Fruit fly (Drosophila melanogaster) whole organism, prepupa: ENCODE data around the gene Nhe3.

ENCODE experiments used
- CG10631 ChIP-seq: fragments of 200-800 bp; sonication (Bioruptor generic); optimal IDR thresholded peaks from 2 replicates; lab custom pipeline; 2016; ENCODE audit warnings: missing biosample characterization, missing genetic modification characterization
- CG11294 ChIP-seq: fragments of 200-800 bp; sonication (Bioruptor generic); IDR thresholded peaks from 2 replicates; pipeline ENCODE4 v1.3.6; 2022; ENCODE audit warnings: missing biosample characterization, missing genetic modification characterization
- CG11902 ChIP-seq: fragments of 200-800 bp; sonication (Bioruptor generic); optimal IDR thresholded peaks from 3 replicates; lab custom pipeline; 2016; ENCODE audit warnings: missing biosample characterization, missing genetic modification characterization
- CG1621 ChIP-seq: fragments of 200-800 bp; sonication (Bioruptor generic); optimal IDR thresholded peaks from 3 replicates; lab custom pipeline; 2018; ENCODE audit warnings: missing biosample characterization, mild to moderate bottlenecking, missing genetic modification characterization
- CG16779 ChIP-seq: fragments of 200-800 bp; sonication (Bioruptor generic); optimal IDR thresholded peaks from 3 replicates; lab custom pipeline; 2017; ENCODE audit warnings: missing biosample characterization, mild to moderate bottlenecking, missing genetic modification characterization
- CG3032 ChIP-seq: fragments of 200-800 bp; optimal IDR thresholded peaks from 2 replicates; lab custom pipeline; 2019; ENCODE audit warnings: missing biosample characterization, mild to moderate bottlenecking, missing genetic modification characterization, moderate library complexity
- CG32006 ChIP-seq: fragments of 200-800 bp; sonication (Bioruptor generic); optimal IDR thresholded peaks from 3 replicates; lab custom pipeline; 2017; ENCODE audit warnings: missing biosample characterization, mild to moderate bottlenecking, missing genetic modification characterization
- CG34406 ChIP-seq: fragments of 200-800 bp; sonication (Bioruptor generic); optimal IDR thresholded peaks from 3 replicates; lab custom pipeline; 2016; ENCODE audit warnings: missing biosample characterization, missing genetic modification characterization
- CG4318 ChIP-seq: fragments of 200-800 bp; sonication (Bioruptor generic); optimal IDR thresholded peaks from 3 replicates; lab custom pipeline; 2017; ENCODE audit warnings: missing biosample characterization, mild to moderate bottlenecking, missing genetic modification characterization
- CG6163 ChIP-seq: fragments of 200-800 bp; sonication (Bioruptor generic); IDR thresholded peaks from 3 replicates; pipeline ENCODE4 v1.3.6; 2022; ENCODE audit warnings: missing biosample characterization, missing genetic modification characterization
- CG6276 ChIP-seq: fragments of 200-800 bp; sonication (Bioruptor generic); optimal IDR thresholded peaks from 2 replicates; lab custom pipeline; 2017; ENCODE audit warnings: missing biosample characterization, mild to moderate bottlenecking, missing genetic modification characterization
- CG6792 ChIP-seq: fragments of 200-800 bp; sonication (Bioruptor generic); optimal IDR thresholded peaks from 3 replicates; lab custom pipeline; 2016; ENCODE audit warnings: missing biosample characterization, missing genetic modification characterization
- CG6808 ChIP-seq: fragments of 200-800 bp; sonication (Bioruptor generic); optimal IDR thresholded peaks from 3 replicates; lab custom pipeline; 2017; ENCODE audit warnings: missing biosample characterization, missing genetic modification characterization, mild to moderate bottlenecking, moderate library complexity, missing genetic modification reagents
- CG6854 ChIP-seq: fragments of 200-800 bp; sonication (Bioruptor generic); optimal IDR thresholded peaks from 2 replicates; lab custom pipeline; 2017; ENCODE audit warnings: missing biosample characterization, mild to moderate bottlenecking, missing genetic modification characterization
- CG8119 ChIP-seq: fragments of 200-800 bp; sonication (Bioruptor generic); IDR thresholded peaks from 3 replicates; pipeline ENCODE4 v1.3.6; 2022; ENCODE audit warnings: missing biosample characterization, missing genetic modification characterization
- CG8319 ChIP-seq: fragments of 200-800 bp; sonication (Bioruptor generic); optimal IDR thresholded peaks from 3 replicates; lab custom pipeline; 2016; ENCODE audit warnings: missing biosample characterization, missing genetic modification characterization
- CG8632 ChIP-seq: fragments of 200-800 bp; sonication (Bioruptor generic); optimal IDR thresholded peaks from 3 replicates; lab custom pipeline; 2016; ENCODE audit warnings: missing biosample characterization, missing genetic modification characterization
- Eip75B ChIP-seq: fragments of 200-800 bp; sonication (Bioruptor generic); optimal IDR thresholded peaks from 3 replicates; lab custom pipeline; 2016; ENCODE audit warnings: missing biosample characterization, missing genetic modification characterization
- Eip78C ChIP-seq: fragments of 200-800 bp; sonication (Bioruptor generic); peaks from one replicate; lab custom pipeline; 2016; ENCODE audit warnings: missing biosample characterization, missing genetic modification characterization
- Eip93F ChIP-seq: fragments of 200-800 bp; sonication (Bioruptor generic); optimal IDR thresholded peaks from 2 replicates; lab custom pipeline; 2016; ENCODE audit warnings: missing biosample characterization, mild to moderate bottlenecking, missing genetic modification characterization
- Ets21C ChIP-seq: fragments of 200-800 bp; sonication (Bioruptor generic); optimal IDR thresholded peaks from 3 replicates; lab custom pipeline; 2016; ENCODE audit warnings: missing biosample characterization, missing genetic modification characterization
- Ets96B ChIP-seq: fragments of 200-800 bp; optimal IDR thresholded peaks from 2 replicates; lab custom pipeline; 2019; ENCODE audit warnings: missing biosample characterization, mild to moderate bottlenecking, missing genetic modification characterization, moderate library complexity
- Gug ChIP-seq: fragments of 200-800 bp; sonication (Bioruptor generic); IDR thresholded peaks from 2 replicates; pipeline ENCODE4 v1.3.6; 2022; ENCODE audit warnings: missing biosample characterization, missing genetic modification characterization
- Hr38 ChIP-seq: sonication (Bioruptor generic); optimal IDR thresholded peaks from 2 replicates; lab custom pipeline; 2016; ENCODE audit warnings: missing biosample characterization, missing genetic modification characterization
- Hr39 ChIP-seq: fragments of 200-800 bp; sonication (Bioruptor generic); optimal IDR thresholded peaks from 2 replicates; lab custom pipeline; 2016; ENCODE audit warnings: missing biosample characterization, missing genetic modification characterization
- Hr4 ChIP-seq: fragments of 200-800 bp; sonication (Bioruptor generic); optimal IDR thresholded peaks from 3 replicates; lab custom pipeline; 2016; ENCODE audit warnings: missing biosample characterization, missing genetic modification characterization
- Lpt ChIP-seq: fragments of 200-800 bp; sonication (Bioruptor generic); optimal IDR thresholded peaks from 3 replicates; lab custom pipeline; 2016; ENCODE audit warnings: missing biosample characterization, missing genetic modification characterization
- Met ChIP-seq: fragments of 200-800 bp; sonication (Bioruptor generic); optimal IDR thresholded peaks from 3 replicates; lab custom pipeline; 2016; ENCODE audit warnings: missing biosample characterization, missing genetic modification characterization
- Sox102F ChIP-seq: fragments of 200-800 bp; sonication (Bioruptor generic); optimal IDR thresholded peaks from 2 replicates; lab custom pipeline; 2016; ENCODE audit warnings: missing biosample characterization, mild to moderate bottlenecking, missing genetic modification characterization
- Sox14 ChIP-seq: fragments of 200-800 bp; sonication (Bioruptor generic); optimal IDR thresholded peaks from 3 replicates; lab custom pipeline; 2016; ENCODE audit warnings: missing biosample characterization, missing genetic modification characterization
- Sox15 ChIP-seq: fragments of 200-800 bp; sonication (Bioruptor generic); optimal IDR thresholded peaks from 3 replicates; lab custom pipeline; 2016; ENCODE audit warnings: missing biosample characterization, missing genetic modification characterization
- acj6 ChIP-seq: fragments of 200-800 bp; sonication (Bioruptor generic); optimal IDR thresholded peaks from 3 replicates; lab custom pipeline; 2016; ENCODE audit warnings: missing biosample characterization, missing genetic modification characterization
- dac ChIP-seq: fragments of 200-800 bp; sonication (Bioruptor generic); optimal IDR thresholded peaks from 2 replicates; lab custom pipeline; 2017; ENCODE audit warnings: missing biosample characterization, mild to moderate bottlenecking, missing genetic modification characterization
- dsx ChIP-seq: fragments of 200-800 bp; optimal IDR thresholded peaks from 3 replicates; lab custom pipeline; 2019; ENCODE audit warnings: missing biosample characterization, mild to moderate bottlenecking, missing genetic modification characterization, moderate library complexity; ENCODE audit not compliant: poor library complexity, severe bottlenecking
- esn ChIP-seq: fragments of 200-800 bp; sonication (Bioruptor generic); optimal IDR thresholded peaks from 2 replicates; lab custom pipeline; 2016; ENCODE audit warnings: missing biosample characterization, mild to moderate bottlenecking, missing genetic modification characterization, moderate library complexity
- fd59A ChIP-seq: fragments of 200-800 bp; sonication (Bioruptor generic); optimal IDR thresholded peaks from 2 replicates; lab custom pipeline; 2017; ENCODE audit warnings: missing biosample characterization, mild to moderate bottlenecking, missing genetic modification characterization, missing genetic modification reagents
- fd85E ChIP-seq: fragments of 200-800 bp; sonication (Bioruptor generic); optimal IDR thresholded peaks from 3 replicates; lab custom pipeline; 2016; ENCODE audit warnings: missing biosample characterization, missing genetic modification characterization
- fkh ChIP-seq: fragments of 200-800 bp; sonication (Bioruptor generic); optimal IDR thresholded peaks from 3 replicates; lab custom pipeline; 2017; ENCODE audit warnings: missing biosample characterization, mild to moderate bottlenecking, missing genetic modification characterization, moderate library complexity
- pdm3 ChIP-seq: fragments of 200-800 bp; sonication (Bioruptor generic); optimal IDR thresholded peaks from 3 replicates; lab custom pipeline; 2016; ENCODE audit warnings: missing biosample characterization, missing genetic modification characterization
- spab ChIP-seq: fragments of 200-800 bp; sonication (Bioruptor generic); optimal IDR thresholded peaks from 2 replicates; lab custom pipeline; 2017; ENCODE audit warnings: missing biosample characterization, mild to moderate bottlenecking, missing genetic modification characterization, missing genetic modification reagents
- ss ChIP-seq, 2 experiments: fragments of 200-800 bp; sonication (Bioruptor generic); optimal IDR thresholded peaks; 2 replicates in 1 of 2; 3 replicates in 1 of 2; lab custom pipeline; 2017 to 2018; ENCODE audit warnings: mild to moderate bottlenecking in 2 of 2, missing biosample characterization in 2 of 2, missing genetic modification characterization in 2 of 2, moderate library complexity in 1 of 2
- topi ChIP-seq: fragments of 200-800 bp; sonication (Bioruptor generic); optimal IDR thresholded peaks from 3 replicates; lab custom pipeline; 2016; ENCODE audit warnings: missing biosample characterization, missing genetic modification characterization

The Nhe3 gene

DNA sequence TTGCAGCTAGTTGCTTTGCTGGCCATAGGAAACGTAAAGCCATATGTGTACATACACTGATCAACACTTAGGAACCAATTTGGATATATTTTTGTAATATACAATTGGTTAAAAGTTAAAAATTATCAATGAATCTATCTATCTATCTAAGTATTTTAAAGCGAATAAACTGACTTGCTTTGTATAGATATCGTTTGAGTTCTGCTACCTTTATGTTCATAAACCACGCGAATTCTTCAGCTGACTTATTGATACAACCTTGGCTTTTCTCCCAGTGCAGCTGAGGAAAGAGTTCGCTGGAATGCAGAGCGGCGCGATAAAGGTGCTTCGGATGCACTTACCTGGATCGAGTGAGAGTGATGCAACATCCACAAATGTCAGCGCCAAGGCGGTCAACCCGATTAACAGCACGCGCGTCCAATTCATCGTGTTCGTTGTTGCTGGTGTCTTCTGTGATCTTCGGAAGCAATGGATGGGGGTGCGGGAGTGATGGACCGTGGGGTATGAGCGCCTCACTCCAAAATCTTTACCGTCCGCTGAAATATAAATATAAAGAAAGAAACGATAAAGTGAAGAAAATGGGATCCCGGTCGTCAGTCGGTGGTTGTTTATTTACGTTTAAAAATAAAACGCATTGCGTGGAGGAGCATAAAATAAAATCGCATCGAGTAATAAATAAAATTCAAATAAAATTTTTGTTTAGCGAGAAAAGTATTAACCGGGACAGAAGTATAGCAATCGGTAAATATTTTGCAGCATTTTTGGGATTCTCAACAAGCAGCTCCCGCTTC, 17.4 kb upstream of the Nhe3 start (continued):
- TF ChIP-seq Lpt (GFP tag; lab: Kevin White, UChicago) = no peak
- TF ChIP-seq CG11902 (GFP tag; lab: Kevin White, UChicago) = peak; percentile 22
- no peak for TF ChIP-seq CG6276
- TF ChIP-seq Ets21C (GFP tag; lab: Kevin White, UChicago) = no peak
- peak; percentile 20 for TF ChIP-seq dsx (GFP tag; lab: Kevin White, UChicago)
- TF ChIP-seq Hr38 = no peak
- peak; percentile 89 for TF ChIP-seq Eip78C
- TF ChIP-seq esn (GFP tag; lab: Kevin White, UChicago) = peak; percentile 38
- TF ChIP-seq Eip75B (GFP tag; lab: Kevin White, UChicago) = peak; percentile 45
- no peak for TF ChIP-seq fd85E
- TF ChIP-seq Hr4 (GFP tag; lab: Kevin White, UChicago) = no peak
- no peak for TF ChIP-seq CG1621 (tag; lab: Kevin White, UChicago)
- no peak for TF ChIP-seq CG4318
- TF ChIP-seq spab (GFP tag; lab: Kevin White, UChicago) = peak; percentile 18
- TF ChIP-seq pdm3 (GFP tag; lab: Kevin White, UChicago) = peak; percentile 3
- peak; percentile 1 for TF ChIP-seq CG10631 (GFP tag; lab: Kevin White, UChicago)
- peak; percentile 15 for TF ChIP-seq CG3032 (tag; lab: Kevin White, UChicago)
- no peak for TF ChIP-seq CG6854 (GFP tag; lab: Kevin White, UChicago)
- no peak for TF ChIP-seq CG8119
- TF ChIP-seq Sox15 (GFP tag; lab: Kevin White, UChicago) = peak; percentile 21
- peak; percentile 21 for TF ChIP-seq CG6808 (GFP tag; lab: Kevin White, UChicago)
- peak; percentile 26 for TF ChIP-seq Hr39 (GFP tag; lab: Kevin White, UChicago)
- no peak for TF ChIP-seq Gug (GFP tag; lab: Robert Waterston, UW)
- TF ChIP-seq dac = no peak
- peak; percentile 5 for TF ChIP-seq CG34406 (GFP tag; lab: Kevin White, UChicago)
- TF ChIP-seq topi = peak; percentile 24
- TF ChIP-seq CG6163 = no peak
- TF ChIP-seq Ets96B = peak; percentile 51
- no peak for TF ChIP-seq Eip93F (GFP tag; lab: Kevin White, UChicago)
- TF ChIP-seq Sox14 = peak; percentile 5
- no peak for TF ChIP-seq Sox102F (GFP tag; lab: Kevin White, UChicago)
- peak; percentile 35 for TF ChIP-seq CG6792
- TF ChIP-seq CG11294 (GFP tag; lab: Robert Waterston, UW) = no peak
- peak; percentile 13 to 18 for TF ChIP-seq ss (GFP tag; optimal IDR thresholded peaks at IDR 0.05; lab: Kevin White, UChicago)
- no peak for TF ChIP-seq fkh (GFP tag; lab: Kevin White, UChicago)
- peak; percentile 8 for TF ChIP-seq CG32006 (GFP tag; lab: Kevin White, UChicago)
- TF ChIP-seq CG8319 (GFP tag; lab: Kevin White, UChicago) = no peak
- no peak for TF ChIP-seq CG16779 (tag; lab: Kevin White, UChicago)
- no peak for TF ChIP-seq fd59A (GFP tag; lab: Kevin White, UChicago)
- TF ChIP-seq acj6 (GFP tag; lab: Kevin White, UChicago) = peak; percentile 38

dm6 chr2L:6700742-6701141, 16.6 kb upstream of the Nhe3 start:
- TF ChIP-seq Met (GFP tag; lab: Kevin White, UChicago) (no peak), CG10631 (GFP tag; lab: Kevin White, UChicago) (peak; percentile 2), fkh (GFP tag; lab: Kevin White, UChicago) (peak; percentile 90), Eip78C (peak; percentile 36), CG8632 (GFP tag; lab: Kevin White, UChicago) (peak; percentile 11)
